Worm (Caenorhabditis elegans) whole organism, late embryonic: ENCODE data around the gene B0513.90.

ENCODE experiments used
- C08G9.2 ChIP-seq: sonication (generic microtip); optimal IDR thresholded peaks from 2 replicates; lab custom pipeline; 2016; ENCODE audit warnings: mild to moderate bottlenecking, missing genetic modification characterization, moderate library complexity, missing compliant biosample characterization
- C38D4.7 ChIP-seq: fragments of 200-800 bp; sonication (Bioruptor generic); optimal IDR thresholded peaks from 2 replicates; lab custom pipeline; 2018; ENCODE audit warnings: mild to moderate bottlenecking, missing genetic modification characterization, moderate library complexity, missing compliant biosample characterization
- F13H6.1 ChIP-seq: sonication (generic microtip); optimal IDR thresholded peaks from 2 replicates; lab custom pipeline; 2016; ENCODE audit warnings: missing genetic modification characterization, missing compliant biosample characterization
- K02D7.2 ChIP-seq: sonication (generic microtip); optimal IDR thresholded peaks from 2 replicates; lab custom pipeline; 2017; ENCODE audit warnings: mild to moderate bottlenecking, missing genetic modification characterization, missing compliant biosample characterization
- ceh-14 ChIP-seq: sonication (generic microtip); optimal IDR thresholded peaks from 2 replicates; lab custom pipeline; 2016; ENCODE audit warnings: missing genotype, missing genetic modification characterization, missing compliant biosample characterization
- ceh-18 ChIP-seq: sonication (generic microtip); optimal IDR thresholded peaks from 2 replicates; lab custom pipeline; 2016; ENCODE audit warnings: missing genetic modification characterization, missing compliant biosample characterization
- ceh-19 ChIP-seq: fragments of 200-800 bp; sonication (Bioruptor generic); optimal IDR thresholded peaks from 2 replicates; lab custom pipeline; 2018; ENCODE audit warnings: mild to moderate bottlenecking, missing genetic modification characterization, missing compliant biosample characterization
- ceh-2 ChIP-seq: sonication (generic microtip); optimal IDR thresholded peaks from 2 replicates; lab custom pipeline; 2016; ENCODE audit warnings: missing genotype, missing genetic modification characterization, missing compliant biosample characterization
- ceh-22 ChIP-seq: sonication (generic microtip); optimal IDR thresholded peaks from 2 replicates; lab custom pipeline; 2017; ENCODE audit warnings: missing biosample characterization, missing genetic modification characterization
- ceh-30 ChIP-seq: fragments of 150-350 bp; optimal IDR thresholded peaks from 2 replicates; lab custom pipeline; 2014; ENCODE audit warnings: missing biosample characterization, missing genetic modification characterization
- ceh-31 ChIP-seq: sonication (generic microtip); optimal IDR thresholded peaks from 2 replicates; lab custom pipeline; 2016; ENCODE audit warnings: missing genetic modification characterization, missing compliant biosample characterization
- ceh-34 ChIP-seq: sonication (generic microtip); optimal IDR thresholded peaks from 2 replicates; lab custom pipeline; 2016; ENCODE audit warnings: mild to moderate bottlenecking, missing genetic modification characterization, missing compliant biosample characterization
- ceh-45 ChIP-seq: fragments of 200-800 bp; sonication (Bioruptor generic); IDR thresholded peaks from 2 replicates; pipeline ENCODE4 v1.3.6; 2022; ENCODE audit warnings: missing genetic modification reagents, missing genetic modification characterization, missing compliant biosample characterization
- ceh-6 ChIP-seq: fragments of 200-800 bp; sonication (Bioruptor generic); optimal IDR thresholded peaks from 2 replicates; lab custom pipeline; 2018; ENCODE audit warnings: mild to moderate bottlenecking, missing genetic modification characterization, missing compliant biosample characterization
- ceh-9 ChIP-seq: sonication (generic microtip); optimal IDR thresholded peaks from 2 replicates; lab custom pipeline; 2016; ENCODE audit warnings: mild to moderate bottlenecking, missing genetic modification characterization, inconsistent platforms, missing compliant biosample characterization
- che-1 ChIP-seq: sonication (generic microtip); optimal IDR thresholded peaks from 2 replicates; lab custom pipeline; 2016; ENCODE audit warnings: mild to moderate bottlenecking, missing genetic modification characterization, missing compliant biosample characterization
- dve-1 ChIP-seq: sonication (generic microtip); optimal IDR thresholded peaks from 2 replicates; lab custom pipeline; 2017; ENCODE audit warnings: antibody characterized with exemption, mild to moderate bottlenecking, missing genetic modification characterization, missing compliant biosample characterization
- elt-2 ChIP-seq: sonication (generic microtip); optimal IDR thresholded peaks from 2 replicates; lab custom pipeline; 2016; ENCODE audit warnings: missing genetic modification reagents, missing genetic modification characterization, missing compliant biosample characterization
- elt-4 ChIP-seq: sonication (generic microtip); optimal IDR thresholded peaks from 2 replicates; lab custom pipeline; 2016; ENCODE audit warnings: missing genetic modification characterization, missing compliant biosample characterization
- ets-4 ChIP-seq: sonication (generic microtip); optimal IDR thresholded peaks from 2 replicates; lab custom pipeline; 2016; ENCODE audit warnings: missing genetic modification characterization, missing compliant biosample characterization
- eyg-1 ChIP-seq: sonication (generic microtip); optimal IDR thresholded peaks from 2 replicates; lab custom pipeline; 2016; ENCODE audit warnings: missing genotype, missing genetic modification characterization, missing compliant biosample characterization
- fax-1 ChIP-seq: sonication (generic microtip); optimal IDR thresholded peaks from 2 replicates; lab custom pipeline; 2016; ENCODE audit warnings: missing genotype, missing genetic modification characterization, missing compliant biosample characterization
- fkh-10 ChIP-seq: fragments of 150-350 bp; optimal IDR thresholded peaks from 2 replicates; lab custom pipeline; 2014; ENCODE audit warnings: missing biosample characterization, missing genetic modification reagents, missing genetic modification characterization
- fkh-6 ChIP-seq: sonication (generic microtip); optimal IDR thresholded peaks from 2 replicates; lab custom pipeline; 2016; ENCODE audit warnings: missing genetic modification characterization, missing compliant biosample characterization
- gmeb-2 ChIP-seq: sonication (generic microtip); optimal IDR thresholded peaks from 2 replicates; lab custom pipeline; 2016; ENCODE audit warnings: missing genetic modification characterization, inconsistent platforms, missing compliant biosample characterization
- hlh-13 ChIP-seq: fragments of 200-800 bp; sonication (Bioruptor generic); optimal IDR thresholded peaks from 2 replicates; lab custom pipeline; 2018; ENCODE audit warnings: mild to moderate bottlenecking, missing genetic modification characterization, missing compliant biosample characterization
- hlh-15 ChIP-seq: sonication (generic microtip); optimal IDR thresholded peaks from 2 replicates; lab custom pipeline; 2016; ENCODE audit warnings: missing genetic modification characterization, missing compliant biosample characterization
- hlh-30 ChIP-seq: sonication (generic microtip); optimal IDR thresholded peaks from 2 replicates; lab custom pipeline; 2017; ENCODE audit warnings: antibody characterized with exemption, missing genetic modification characterization, missing compliant biosample characterization; ENCODE audit not compliant: insufficient read depth
- hlh-6 ChIP-seq: sonication (generic microtip); optimal IDR thresholded peaks from 2 replicates; lab custom pipeline; 2016; ENCODE audit warnings: missing genotype, missing genetic modification characterization, missing compliant biosample characterization
- hlh-8 ChIP-seq: sonication (generic microtip); optimal IDR thresholded peaks from 2 replicates; lab custom pipeline; 2016; ENCODE audit warnings: missing genotype, missing genetic modification characterization, missing compliant biosample characterization
- lim-6 ChIP-seq: sonication (generic microtip); optimal IDR thresholded peaks from 2 replicates; lab custom pipeline; 2016; ENCODE audit warnings: missing genetic modification characterization, missing compliant biosample characterization
- madf-2 ChIP-seq: sonication (generic microtip); optimal IDR thresholded peaks from 2 replicates; lab custom pipeline; 2017; ENCODE audit warnings: missing genetic modification characterization, missing compliant biosample characterization
- mec-3 ChIP-seq: sonication (generic microtip); optimal IDR thresholded peaks from 2 replicates; lab custom pipeline; 2016; ENCODE audit warnings: borderline replicate concordance, missing genetic modification characterization, missing compliant biosample characterization
- nfya-1 ChIP-seq: sonication (generic microtip); optimal IDR thresholded peaks from 2 replicates; lab custom pipeline; 2017; ENCODE audit warnings: missing genetic modification characterization, mild to moderate bottlenecking, missing compliant biosample characterization, antibody characterized with exemption, moderate library complexity
- odd-2 ChIP-seq: sonication (generic microtip); optimal IDR thresholded peaks from 2 replicates; lab custom pipeline; 2017; ENCODE audit warnings: antibody characterized with exemption, mild to moderate bottlenecking, missing genetic modification characterization, missing compliant biosample characterization
- pat-9 ChIP-seq: fragments of 200-800 bp; sonication (Bioruptor generic); optimal IDR thresholded peaks from 2 replicates; lab custom pipeline; 2018; ENCODE audit warnings: mild to moderate bottlenecking, missing genetic modification characterization, moderate library complexity, missing compliant biosample characterization
- pha-4 ChIP-seq: fragments of 150-350 bp; optimal IDR thresholded peaks from 2 replicates; lab custom pipeline; 2018; ENCODE audit warnings: missing biosample characterization, missing genetic modification reagents, missing genetic modification characterization
- pqm-1 ChIP-seq: sonication (generic microtip); optimal IDR thresholded peaks from 2 replicates; lab custom pipeline; 2016; ENCODE audit warnings: missing genetic modification characterization, missing compliant biosample characterization
- pros-1 ChIP-seq: fragments of 150-350 bp; optimal IDR thresholded peaks from 2 replicates; lab custom pipeline; 2014; ENCODE audit warnings: missing biosample characterization, missing genetic modification reagents, missing genetic modification characterization
- rnt-1 ChIP-seq: sonication (generic microtip); optimal IDR thresholded peaks from 2 replicates; lab custom pipeline; 2016; ENCODE audit warnings: missing genetic modification characterization, missing compliant biosample characterization
- sox-4 ChIP-seq: sonication (generic microtip); optimal IDR thresholded peaks from 2 replicates; lab custom pipeline; 2017; ENCODE audit warnings: mild to moderate bottlenecking, missing genetic modification characterization, inconsistent platforms, missing compliant biosample characterization
- syd-9 ChIP-seq: sonication (generic microtip); optimal IDR thresholded peaks from 2 replicates; lab custom pipeline; 2016; ENCODE audit warnings: mild to moderate bottlenecking, missing genetic modification characterization, moderate library complexity, missing compliant biosample characterization
- tbx-2 ChIP-seq: sonication (generic microtip); optimal IDR thresholded peaks from 2 replicates; lab custom pipeline; 2016; ENCODE audit warnings: missing genetic modification characterization, missing compliant biosample characterization
- tbx-7 ChIP-seq: sonication (generic microtip); optimal IDR thresholded peaks from 2 replicates; lab custom pipeline; 2016; ENCODE audit warnings: missing genotype, missing genetic modification characterization, missing compliant biosample characterization
- unc-42 ChIP-seq: sonication (generic microtip); optimal IDR thresholded peaks from 2 replicates; lab custom pipeline; 2016; ENCODE audit warnings: missing genotype, missing genetic modification characterization, missing compliant biosample characterization
- unc-86 ChIP-seq: sonication (generic microtip); optimal IDR thresholded peaks from 2 replicates; lab custom pipeline; 2016; ENCODE audit warnings: missing genetic modification characterization, missing compliant biosample characterization
- ztf-16 ChIP-seq: sonication (generic microtip); optimal IDR thresholded peaks from 2 replicates; lab custom pipeline; 2017; ENCODE audit warnings: missing genetic modification characterization, missing compliant biosample characterization

B0513.90 gene

ce11 chrIV:13880370-13880769 is 13.5 kb downstream of the B0513.90 start:
- no peak for TF ChIP-seq pat-9 (tag; lab: Kevin White, UChicago)
- no peak for TF ChIP-seq F13H6.1 (tag; lab: Kevin White, UChicago)
- no peak for TF ChIP-seq ceh-34 (tag; lab: Kevin White, UChicago)
- no peak for TF ChIP-seq pros-1
- no peak for TF ChIP-seq ceh-2 (tag; lab: Kevin White, UChicago)
- no peak for TF ChIP-seq ceh-9
- no peak for TF ChIP-seq elt-4 (tag; lab: Kevin White, UChicago)
- TF ChIP-seq ceh-31 = no peak
- TF ChIP-seq gmeb-2 (tag; lab: Kevin White, UChicago) = no peak
- no peak for TF ChIP-seq ceh-30 (tag; lab: Kevin White, UChicago)
- no peak for TF ChIP-seq C38D4.7
- TF ChIP-seq ceh-6 (GFP tag; lab: Kevin White, UChicago) = no peak
- TF ChIP-seq unc-42 (tag; lab: Kevin White, UChicago) = no peak
- TF ChIP-seq, all 69 proteins: peak for 0

- TF ChIP-seq gmeb-2 (tag; lab: Kevin White, UChicago) = no peak
- TF ChIP-seq hlh-30 (tag; lab: Kevin White, UChicago) = peak; percentile 76
- no peak for TF ChIP-seq pqm-1 (tag; lab: Kevin White, UChicago)
Observed at ce11 chrIV:13880803-13881202, 13.9 kb downstream of the B0513.90 start.

ce11 chrIV:13881754-13882275 is 15.0 kb downstream of the B0513.90 start, which contains the start of gene rpl-29:
Gene rpl-29 (plus strand): TSS chrIV:13882225.
- TF ChIP-seq dve-1 (tag; lab: Kevin White, UChicago) = no peak
- no peak for TF ChIP-seq elt-2 (tag; lab: Kevin White, UChicago)
- no peak for TF ChIP-seq mec-3 (tag; lab: Kevin White, UChicago)
- no peak for TF ChIP-seq ceh-14
- peak; percentile 13 for TF ChIP-seq ceh-18 (tag; lab: Kevin White, UChicago)
- no peak for TF ChIP-seq odd-2
- TF ChIP-seq che-1 (tag; lab: Kevin White, UChicago) = no peak
- no peak for TF ChIP-seq hlh-6 (tag; lab: Kevin White, UChicago)
- TF ChIP-seq syd-9 (tag; lab: Kevin White, UChicago) = no peak
- peak; percentile 23 for TF ChIP-seq unc-42 (tag; lab: Kevin White, UChicago)
- TF ChIP-seq ceh-19 (GFP tag; lab: Kevin White, UChicago) = no peak
- TF ChIP-seq ceh-9 = no peak
- TF ChIP-seq ceh-6 (GFP tag; lab: Kevin White, UChicago) = no peak
- TF ChIP-seq unc-86 (tag; lab: Kevin White, UChicago) = no peak
- TF ChIP-seq pha-4 (tag; lab: Kevin White, UChicago) = no peak
- no peak for TF ChIP-seq K02D7.2 (tag; lab: Kevin White, UChicago)
- TF ChIP-seq ceh-2 (tag; lab: Kevin White, UChicago) = no peak
- TF ChIP-seq sox-4 (tag; lab: Kevin White, UChicago) = no peak
- TF ChIP-seq madf-2 (tag; lab: Kevin White, UChicago) = no peak
- no peak for TF ChIP-seq ets-4 (tag; lab: Kevin White, UChicago)
- TF ChIP-seq hlh-13 (GFP tag; lab: Kevin White, UChicago) = no peak
- TF ChIP-seq elt-4 (tag; lab: Kevin White, UChicago) = no peak
- TF ChIP-seq lim-6 = no peak
- peak; percentile 26 for TF ChIP-seq rnt-1
- TF ChIP-seq C08G9.2 (tag; lab: Kevin White, UChicago) = no peak
- peak; percentile 46 for TF ChIP-seq ceh-31
- no peak for TF ChIP-seq ztf-16 (tag; lab: Kevin White, UChicago)
- no peak for TF ChIP-seq hlh-15 (tag; lab: Kevin White, UChicago)
- TF ChIP-seq tbx-7 (tag; lab: Kevin White, UChicago) = no peak
- no peak for TF ChIP-seq fax-1 (tag; lab: Kevin White, UChicago)
- TF ChIP-seq ceh-45 (GFP tag; lab: Robert Waterston, UW) = no peak
- TF ChIP-seq hlh-8 = no peak
- no peak for TF ChIP-seq ceh-30 (tag; lab: Kevin White, UChicago)
- peak; percentile 52 for TF ChIP-seq hlh-30 (tag; lab: Kevin White, UChicago)
- no peak for TF ChIP-seq ceh-22 (tag; lab: Kevin White, UChicago)
- no peak for TF ChIP-seq eyg-1 (tag; lab: Kevin White, UChicago)
- TF ChIP-seq fkh-6 = no peak
- no peak for TF ChIP-seq pqm-1 (tag; lab: Kevin White, UChicago)
- no peak for TF ChIP-seq gmeb-2 (tag; lab: Kevin White, UChicago)
- TF ChIP-seq nfya-1 (tag; lab: Kevin White, UChicago) = peak; percentile 94
- no peak for TF ChIP-seq tbx-2 (tag; lab: Kevin White, UChicago)
- TF ChIP-seq fkh-10 (GFP tag; lab: Kevin White, UChicago) = no peak
